Worm (Caenorhabditis elegans) whole organism, young adult: Measurements from ENCODE around the gene W02H5.2.

Experiments used
- C06A6.2 ChIP-seq: fragments of 200-800 bp; sonication (Bioruptor generic); conservative IDR thresholded peaks from 2 replicates; pipeline ENCODE4 v1.3.6; 2022; ENCODE audit warnings: missing genetic modification characterization, missing compliant biosample characterization
- F33H1.4 ChIP-seq: fragments of 200-800 bp; sonication (Bioruptor generic); IDR thresholded peaks from 2 replicates; pipeline ENCODE4 v1.3.6; 2022; ENCODE audit warnings: missing genetic modification reagents, missing genetic modification characterization, missing compliant biosample characterization
- ama-1 ChIP-seq, 3 experiments: fragments of 150-350 bp in 1 of 3; sonication (generic microtip) in 2 of 3; optimal IDR thresholded peaks; 2 replicates each; lab custom pipeline; 2014 to 2018; ENCODE audit warnings: missing biosample characterization in 2 of 3, missing genetic modification characterization in 2 of 3, missing genetic modification reagents in 2 of 3
- ceh-100 ChIP-seq: fragments of 200-800 bp; sonication (Bioruptor generic); IDR thresholded peaks from 2 replicates; pipeline ENCODE4 v1.3.6; 2022; ENCODE audit warnings: missing genetic modification reagents, missing genetic modification characterization, missing compliant biosample characterization
- ceh-40 ChIP-seq: fragments of 200-800 bp; sonication (Bioruptor generic); IDR thresholded peaks from 2 replicates; pipeline ENCODE4 v1.3.6; 2022; ENCODE audit warnings: missing genetic modification characterization, missing compliant biosample characterization
- chd-7 ChIP-seq: sonication (generic microtip); optimal IDR thresholded peaks from 2 replicates; lab custom pipeline; 2016; ENCODE audit warnings: mild to moderate bottlenecking, missing genetic modification characterization, moderate library complexity, missing compliant biosample characterization
- nhr-179 ChIP-seq: sonication (generic microtip); optimal IDR thresholded peaks from 2 replicates; lab custom pipeline; 2016; ENCODE audit warnings: mild to moderate bottlenecking, missing genetic modification characterization, missing compliant biosample characterization
- snpc-3.4 ChIP-seq: sonication (generic microtip); optimal IDR thresholded peaks from 2 replicates; lab custom pipeline; 2017; ENCODE audit warnings: missing genetic modification characterization, mild to moderate bottlenecking, missing compliant biosample characterization, antibody characterized with exemption, moderate library complexity, missing genotype, missing genetic modification reagents
- snpc-4 ChIP-seq, 5 experiments: fragments of 150-350 bp in 1 of 5; sonication (generic microtip) in 4 of 5; optimal IDR thresholded peaks; 2 replicates each; lab custom pipeline; 2014 to 2018; ENCODE audit warnings: missing genetic modification characterization in 5 of 5, missing biosample characterization in 3 of 5, antibody characterized with exemption in 2 of 5, mild to moderate bottlenecking in 2 of 5, missing compliant biosample characterization in 2 of 5, missing genotype in 2 of 5, moderate library complexity in 2 of 5, missing genetic modification reagents in 1 of 5
- tbp1 ChIP-seq: fragments of 200-800 bp; sonication (Bioruptor generic); optimal IDR thresholded peaks from 2 replicates; lab custom pipeline; 2018; ENCODE audit warnings: mild to moderate bottlenecking, missing genetic modification characterization, missing compliant biosample characterization

ce11 chrV:2694389-2694788 is 55.3 kb downstream of the W02H5.2 start, which contains the start of gene Y45G12B.2:
- TF ChIP-seq F33H1.4 (peak; percentile 37), snpc-4 (GFP tag; optimal IDR thresholded peaks at IDR 0.05; lab: Kevin White, UChicago) (no peak), snpc-4 (tag; optimal IDR thresholded peaks at IDR 0.05; lab: Kevin White, UChicago) (peak in 2 of 4 experiments; percentile 58 to 69), chd-7 (tag; lab: Kevin White, UChicago) (no peak), C06A6.2 (GFP tag; lab: Robert Waterston, UW) (no peak), ama-1 (optimal IDR thresholded peaks at IDR 0.05; lab: Kevin White, UChicago) (no peak), ama-1 (GFP tag; optimal IDR thresholded peaks at IDR 0.05; lab: Kevin White, UChicago) (no peak), ceh-40 (no peak), ceh-100 (no peak), snpc-3.4 (tag; lab: Kevin White, UChicago) (no peak), tbp1 (peak; percentile 41), nhr-179 (no peak)
